Worm (Caenorhabditis elegans): Measurements from ENCODE around the gene spe-17.

DNA sequence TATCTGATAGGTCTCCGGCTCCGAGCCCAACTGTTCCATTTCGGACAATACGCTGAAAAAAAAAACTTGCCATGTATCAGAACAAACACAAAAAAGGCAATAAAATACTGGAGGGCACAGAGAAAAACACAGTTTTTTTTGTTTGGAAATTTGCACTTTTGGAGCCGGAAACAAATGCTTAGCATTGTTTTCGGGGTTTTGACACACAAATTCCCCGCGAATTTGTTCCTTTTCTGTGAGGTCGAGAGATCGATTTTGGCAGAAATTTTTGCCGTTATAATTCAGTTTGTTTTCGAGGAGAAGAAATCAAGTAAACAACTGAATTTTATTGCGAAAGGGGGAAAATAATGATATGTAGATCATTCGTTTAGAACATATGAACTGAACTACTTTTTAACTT lies 43.4 kb downstream of the spe-17 start, which contains the start of gene K08E4.2:
- TF ChIP-seq elt-3 (tag; optimal IDR thresholded peaks at IDR 0.05) (no peak), nhr-77 (tag; optimal IDR thresholded peaks at IDR 0.05) (no peak), elt-1 (tag; optimal IDR thresholded peaks at IDR 0.05) (no peak), ama-1 (optimal IDR thresholded peaks at IDR 0.05) (no peak)

All from whole organism, L2 larva.